Fruit fly (Drosophila melanogaster): ENCODE measurements around the gene CG31674.

- TF ChIP-seq EcR (GFP tag; optimal IDR thresholded peaks at IDR 0.05), result no peak
- peak; percentile 50 for TF ChIP-seq D1 (tag; optimal IDR thresholded peaks at IDR 0.05)
- peak; percentile 77 for TF ChIP-seq CG8301 (tag; optimal IDR thresholded peaks at IDR 0.05)
- peak; percentile 73; the same call in 1 of the 2 replicates for TF ChIP-seq rn (GFP tag; IDR thresholded peaks at IDR 0.05)
- TF ChIP-seq CG10348 (GFP tag; IDR thresholded peaks at IDR 0.05), result 0 out of 2 replicates have a peak, but pooled peaks have one; percentile 32
- no peak for TF ChIP-seq gl (tag; optimal IDR thresholded peaks at IDR 0.05)
Observed at dm6 chr2L:20864764-20865265, 33.8 kb downstream of the CG31674 start, which contains the start of gene CG9338.
